Fruit fly (Drosophila melanogaster) Kc167 (cell line): ENCODE measurements around the gene Spps.

Experiments
- h ChIP-seq: fragments of >200 bp; optimal IDR thresholded peaks from 3 replicates; lab custom pipeline; 2018; ENCODE audit warnings: missing external identifiers
- psq ChIP-seq: fragments of >200 bp; optimal IDR thresholded peaks from 2 replicates; lab custom pipeline; 2017; ENCODE audit warnings: missing external identifiers

DNA sequence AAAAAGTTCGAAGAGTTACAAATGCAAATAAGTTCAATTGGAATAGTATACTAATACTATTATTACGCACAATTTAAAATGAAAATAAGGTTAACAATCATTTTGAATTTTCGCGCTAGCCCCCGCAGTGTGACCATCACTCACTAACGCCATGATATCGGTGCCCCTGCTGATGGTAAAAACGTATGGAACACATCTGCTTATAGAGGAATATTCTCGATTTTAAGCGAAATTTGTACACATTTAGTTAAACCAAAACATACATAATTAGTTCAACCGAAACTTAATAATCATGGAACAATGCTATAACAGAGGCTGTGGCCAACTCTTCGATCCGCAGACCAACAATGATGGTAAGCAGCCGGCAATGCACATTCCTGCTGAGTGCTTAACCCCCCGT, 40.5 kb downstream of the Spps start, which contains the start of gene mora:
- TF ChIP-seq psq (no peak), h (no peak)
